Fruit fly (Drosophila melanogaster): ENCODE data around the gene CG16711.

The CG16711 gene

dm6 chr3L:9714537-9715144 lies 10.5 kb downstream of the CG16711 start (continued):
- TF ChIP-seq CG18599 (GFP tag; optimal IDR thresholded peaks at IDR 0.05) (peak; percentile 9), Myb (GFP tag; optimal IDR thresholded peaks at IDR 0.05) (no peak), CG9932 (GFP tag; IDR thresholded peaks at IDR 0.05) (no peak), pita (GFP tag; optimal IDR thresholded peaks at IDR 0.05) (no peak), Scr (GFP tag; IDR thresholded peaks at IDR 0.05; ENCODE audit: partially characterized antibody) (no peak), wdn (GFP tag; IDR thresholded peaks at IDR 0.05) (no peak), chm (GFP tag; IDR thresholded peaks at IDR 0.05) (no peak), knrl (GFP tag; IDR thresholded peaks at IDR 0.05; ENCODE audit: partially characterized antibody) (no peak), CG4854 (GFP tag; optimal IDR thresholded peaks at IDR 0.05) (no peak), psq (GFP tag; optimal IDR thresholded peaks at IDR 0.05) (no peak), CG15479 (GFP tag; optimal IDR thresholded peaks at IDR 0.05) (peak; percentile 64), stc (GFP tag; IDR thresholded peaks at IDR 0.05) (no peak), kni (GFP tag; optimal IDR thresholded peaks at IDR 0.05) (peak; percentile 4), E2f1 (GFP tag; IDR thresholded peaks at IDR 0.05) (no peak), gcm (GFP tag; optimal IDR thresholded peaks at IDR 0.05) (peak; percentile 56), sr (GFP tag; IDR thresholded peaks at IDR 0.05) (peak; percentile 84), Antp (GFP tag; optimal IDR thresholded peaks at IDR 0.05) (no peak), Doc2 (GFP tag; IDR thresholded peaks at IDR 0.05) (no peak), CG6813 (GFP tag; optimal IDR thresholded peaks at IDR 0.05) (no peak), CG12219 (GFP tag; optimal IDR thresholded peaks at IDR 0.05) (no peak), CG34376 (GFP tag; optimal IDR thresholded peaks at IDR 0.05) (peak; percentile 10), Ets97D (GFP tag; optimal IDR thresholded peaks at IDR 0.05) (no peak), CG12659 (GFP tag; optimal IDR thresholded peaks at IDR 0.05) (no peak), YL-1 (GFP tag; optimal IDR thresholded peaks at IDR 0.05) (peak; percentile 71), gt (GFP tag; IDR thresholded peaks at IDR 0.05) (no peak), Hr39 (optimal IDR thresholded peaks at IDR 0.05) (peak; percentile 95), disco-r (GFP tag; optimal IDR thresholded peaks at IDR 0.05) (no peak), schlank (tag; optimal IDR thresholded peaks at IDR 0.05) (no peak), sd (tag; optimal IDR thresholded peaks at IDR 0.05) (peak; percentile 44), MESR4 (GFP tag; optimal IDR thresholded peaks at IDR 0.05) (peak; percentile 76), CG34422 (GFP tag; IDR thresholded peaks at IDR 0.05) (peak; percentile 67; the same call in 2 of the 3 replicates), Nf-YA (GFP tag; IDR thresholded peaks at IDR 0.05) (no peak), pb (GFP tag; optimal IDR thresholded peaks at IDR 0.05) (no peak), CG32767 (GFP tag; IDR thresholded peaks at IDR 0.05) (peak; percentile 41; the same call in 1 of the 2 replicates), pho (GFP tag; optimal IDR thresholded peaks at IDR 0.05) (no peak), CG1233 (GFP tag; optimal IDR thresholded peaks at IDR 0.05) (no peak), Dll (GFP tag; IDR thresholded peaks at IDR 0.05; ENCODE audit: partially characterized antibody) (0 out of 4 replicates have a peak, but pooled peaks have one; percentile 26), bcd (GFP tag; optimal IDR thresholded peaks at IDR 0.05) (no peak), Asciz (GFP tag; optimal IDR thresholded peaks at IDR 0.05) (peak; percentile 30), CG14014 (GFP tag; IDR thresholded peaks at IDR 0.05) (no peak; the same call in 1 of the 2 replicates), CG2199 (GFP tag; IDR thresholded peaks at IDR 0.05) (0 out of 3 replicates have a peak, but pooled peaks have one; percentile 70), CG7839 (tag; optimal IDR thresholded peaks at IDR 0.05) (no peak)

Data from whole organism, embryonic.